Fruit fly (Drosophila melanogaster) whole organism, embryonic: ENCODE data around the gene CG16717.
A peak's percentile ranks its signal among the peaks of the same experiment; 100 is the strongest.

Experiments used
- Atf6 ChIP-seq: fragments of 200-800 bp; sonication (Bioruptor generic); IDR thresholded peaks from 2 replicates; pipeline ENCODE4 v1.3.6; 2022; ENCODE audit warnings: missing biosample characterization, missing genetic modification characterization
- CG1024 ChIP-seq: fragments of 200-800 bp; sonication (Bioruptor generic); IDR thresholded peaks from 2 replicates; pipeline ENCODE4 v1.3.6; 2022; ENCODE audit warnings: missing biosample characterization, missing genetic modification characterization
- CG10431 ChIP-seq: fragments of 200-800 bp; sonication (Bioruptor generic); optimal IDR thresholded peaks from 3 replicates; lab custom pipeline; 2018; ENCODE audit warnings: missing biosample characterization, mild to moderate bottlenecking, missing genetic modification characterization
- CG11723 ChIP-seq: fragments of 200-800 bp; sonication (Bioruptor generic); optimal IDR thresholded peaks from 2 replicates; lab custom pipeline; 2017; ENCODE audit warnings: missing biosample characterization, mild to moderate bottlenecking, missing genetic modification characterization
- CG12769 ChIP-seq: fragments of 200-800 bp; sonication (Bioruptor generic); optimal IDR thresholded peaks from 2 replicates; lab custom pipeline; 2019; ENCODE audit warnings: missing biosample characterization, mild to moderate bottlenecking, missing genetic modification characterization, moderate library complexity
- CG13287 ChIP-seq: fragments of 200-800 bp; sonication (Bioruptor generic); IDR thresholded peaks from 2 replicates; pipeline ENCODE4 v1.3.6; 2022; ENCODE audit warnings: missing biosample characterization, missing genetic modification characterization; ENCODE audit not compliant: partially characterized antibody
- CG15073 ChIP-seq: fragments of 200-800 bp; sonication (Bioruptor generic); optimal IDR thresholded peaks from 2 replicates; lab custom pipeline; 2016; ENCODE audit warnings: missing biosample characterization, missing genetic modification characterization
- CG17385 ChIP-seq: fragments of 200-800 bp; sonication (Bioruptor generic); optimal IDR thresholded peaks from 3 replicates; lab custom pipeline; 2018; ENCODE audit warnings: missing biosample characterization, mild to moderate bottlenecking, missing genetic modification characterization
- CG1792 ChIP-seq: fragments of 200-800 bp; sonication (Bioruptor generic); optimal IDR thresholded peaks from 2 replicates; lab custom pipeline; 2016; ENCODE audit warnings: missing biosample characterization, missing genetic modification characterization
- CG31441 ChIP-seq: fragments of 200-800 bp; sonication (Bioruptor generic); IDR thresholded peaks from 2 replicates; pipeline ENCODE4 v1.3.6; 2022; ENCODE audit warnings: missing biosample characterization, missing genetic modification characterization
- CG3281 ChIP-seq: fragments of 200-800 bp; sonication (Bioruptor generic); optimal IDR thresholded peaks from 3 replicates; lab custom pipeline; 2017; ENCODE audit warnings: missing biosample characterization, mild to moderate bottlenecking, missing genetic modification characterization
- CG33557 ChIP-seq: fragments of 200-800 bp; sonication (Bioruptor generic); optimal IDR thresholded peaks from 2 replicates; lab custom pipeline; 2019; ENCODE audit warnings: missing biosample characterization, mild to moderate bottlenecking, missing genetic modification characterization, moderate library complexity
- CG3407 ChIP-seq: fragments of 200-800 bp; sonication (Bioruptor generic); optimal IDR thresholded peaks from 2 replicates; lab custom pipeline; 2018; ENCODE audit warnings: missing biosample characterization, mild to moderate bottlenecking, missing genetic modification characterization
- CG5953 ChIP-seq: fragments of 200-800 bp; sonication (Bioruptor generic); IDR thresholded peaks from 2 replicates; pipeline ENCODE4 v1.3.6; 2022; ENCODE audit warnings: missing biosample characterization, missing genetic modification characterization
- CG6813 ChIP-seq: fragments of 200-800 bp; sonication (Bioruptor generic); optimal IDR thresholded peaks from 2 replicates; lab custom pipeline; 2017; ENCODE audit warnings: missing biosample characterization, missing genetic modification characterization, mild to moderate bottlenecking, moderate library complexity, missing genetic modification reagents
- CG7963 ChIP-seq: fragments of 200-800 bp; sonication (Bioruptor generic); IDR thresholded peaks from 3 replicates; pipeline ENCODE4 v1.3.6; 2022; ENCODE audit warnings: missing biosample characterization, missing genetic modification characterization; ENCODE audit not compliant: partially characterized antibody
- CG8388 ChIP-seq: fragments of 200-800 bp; sonication (Bioruptor generic); optimal IDR thresholded peaks from 2 replicates; lab custom pipeline; 2019; ENCODE audit warnings: missing biosample characterization, mild to moderate bottlenecking, missing genetic modification characterization, moderate library complexity
- Dad ChIP-seq: fragments of 200-800 bp; sonication (Bioruptor generic); optimal IDR thresholded peaks from 3 replicates; lab custom pipeline; 2016; ENCODE audit warnings: missing biosample characterization, missing genetic modification characterization
- Doc2 ChIP-seq: fragments of 200-800 bp; sonication (Bioruptor generic); IDR thresholded peaks from 2 replicates; pipeline ENCODE4 v1.3.6; 2022; ENCODE audit warnings: missing biosample characterization, missing genetic modification characterization
- Drgx ChIP-seq: fragments of 200-800 bp; sonication (Bioruptor generic); IDR thresholded peaks from 2 replicates; pipeline ENCODE4 v1.3.6; 2022; ENCODE audit warnings: missing biosample characterization, missing genetic modification characterization
- HLH3B ChIP-seq: fragments of 200-800 bp; sonication (Bioruptor generic); IDR thresholded peaks from 2 replicates; pipeline ENCODE4 v1.3.6; 2022; ENCODE audit warnings: missing biosample characterization, missing genetic modification characterization
- HLH54F ChIP-seq: fragments of 200-800 bp; sonication (Bioruptor generic); optimal IDR thresholded peaks from 3 replicates; lab custom pipeline; 2016; ENCODE audit warnings: missing biosample characterization, missing genetic modification characterization
- Hand ChIP-seq: fragments of 200-800 bp; sonication (Bioruptor generic); optimal IDR thresholded peaks from 2 replicates; lab custom pipeline; 2017; ENCODE audit warnings: mild to moderate bottlenecking, missing biosample characterization, missing genetic modification reagents, missing genetic modification characterization
- Hmr ChIP-seq: fragments of 200-800 bp; sonication (Bioruptor generic); optimal IDR thresholded peaks from 3 replicates; lab custom pipeline; 2017; ENCODE audit warnings: mild to moderate bottlenecking, missing biosample characterization, missing genetic modification reagents, missing genetic modification characterization
- Pdp1 ChIP-seq, 2 experiments: fragments of 200-800 bp; sonication (Bioruptor generic); optimal IDR thresholded peaks; 3 replicates each; lab custom pipeline; 2016; ENCODE audit warnings: missing biosample characterization in 2 of 2, missing genetic modification characterization in 2 of 2, mild to moderate bottlenecking in 1 of 2, moderate library complexity in 1 of 2
- Ptx1 ChIP-seq: fragments of 200-800 bp; sonication (Bioruptor generic); IDR thresholded peaks from 2 replicates; pipeline ENCODE4 v1.3.6; 2022; ENCODE audit warnings: missing biosample characterization, missing genetic modification characterization
- Rx ChIP-seq: fragments of 200-800 bp; sonication (Bioruptor generic); IDR thresholded peaks from 2 replicates; pipeline ENCODE4 v1.3.6; 2022; ENCODE audit warnings: missing biosample characterization, missing genetic modification characterization
- Scr ChIP-seq: fragments of 200-800 bp; sonication (Bioruptor generic); IDR thresholded peaks from 2 replicates; pipeline ENCODE4 v1.3.6; 2022; ENCODE audit warnings: missing biosample characterization, missing genetic modification characterization; ENCODE audit not compliant: partially characterized antibody
- ac ChIP-seq: fragments of 200-800 bp; sonication (Bioruptor generic); optimal IDR thresholded peaks from 3 replicates; lab custom pipeline; 2017; ENCODE audit warnings: missing biosample characterization, mild to moderate bottlenecking, missing genetic modification characterization
- ato ChIP-seq: fragments of 200-800 bp; sonication (Bioruptor generic); IDR thresholded peaks from 2 replicates; pipeline ENCODE4 v1.3.6; 2022; ENCODE audit warnings: missing biosample characterization, missing genetic modification characterization; ENCODE audit not compliant: partially characterized antibody
- chif ChIP-seq, 2 experiments: fragments of 200-800 bp; sonication (Bioruptor generic); optimal IDR thresholded peaks; 3 replicates each; lab custom pipeline; 2016; ENCODE audit warnings: missing biosample characterization in 2 of 2, missing genetic modification characterization in 2 of 2
- en ChIP-seq: fragments of 200-800 bp; sonication (Bioruptor generic); optimal IDR thresholded peaks from 2 replicates; lab custom pipeline; 2016; ENCODE audit warnings: missing biosample characterization, missing genetic modification characterization
- esg ChIP-seq: fragments of 200-800 bp; sonication (Bioruptor generic); conservative IDR thresholded peaks from 2 replicates; pipeline ENCODE4 v1.3.6; 2022; ENCODE audit warnings: missing biosample characterization, missing genetic modification characterization
- fd96Cb ChIP-seq: fragments of 200-800 bp; sonication (Bioruptor generic); optimal IDR thresholded peaks from 2 replicates; lab custom pipeline; 2018; ENCODE audit warnings: missing biosample characterization, mild to moderate bottlenecking, missing genetic modification characterization, moderate library complexity
- gcm ChIP-seq: fragments of 200-800 bp; sonication (Bioruptor generic); optimal IDR thresholded peaks from 2 replicates; lab custom pipeline; 2019; ENCODE audit warnings: missing biosample characterization, mild to moderate bottlenecking, missing genetic modification characterization, moderate library complexity
- hkb ChIP-seq, 2 experiments: fragments of 200-800 bp in 1 of 2; fragments of >200 bp in 1 of 2; sonication (Bioruptor generic) in 1 of 2; IDR thresholded peaks in 1 of 2; optimal IDR thresholded peaks in 1 of 2; 2 replicates each; pipeline versions ENCODE4 v1.3.6 to Lab custom; 2017 to 2022; ENCODE audit warnings: missing biosample characterization in 1 of 2, missing genetic modification characterization in 1 of 2
- insv ChIP-seq, 2 experiments: fragments of 200-800 bp; sonication (Bioruptor generic); optimal IDR thresholded peaks; 3 replicates each; lab custom pipeline; 2016 to 2018; ENCODE audit warnings: missing biosample characterization in 2 of 2, missing genetic modification characterization in 2 of 2
- maf-S ChIP-seq: fragments of 200-800 bp; sonication (Bioruptor generic); optimal IDR thresholded peaks from 2 replicates; lab custom pipeline; 2016; ENCODE audit warnings: missing biosample characterization, missing genetic modification characterization
- nerfin-2 ChIP-seq: fragments of 200-800 bp; sonication (Bioruptor generic); IDR thresholded peaks from 2 replicates; pipeline ENCODE4 v1.3.6; 2022; ENCODE audit warnings: missing biosample characterization, missing genetic modification characterization; ENCODE audit not compliant: partially characterized antibody
- oc ChIP-seq: fragments of 200-800 bp; sonication (Bioruptor generic); optimal IDR thresholded peaks from 2 replicates; lab custom pipeline; 2018; ENCODE audit warnings: missing biosample characterization, mild to moderate bottlenecking, missing genetic modification characterization, moderate library complexity
- onecut ChIP-seq: fragments of 200-800 bp; sonication (Bioruptor generic); IDR thresholded peaks from 2 replicates; pipeline ENCODE4 v1.3.6; 2022; ENCODE audit warnings: missing biosample characterization, missing genetic modification characterization
- pan ChIP-seq, 4 experiments: fragments of >200 bp in 3 of 4; fragments of 200-800 bp in 1 of 4; sonication (Bioruptor generic) in 1 of 4; optimal IDR thresholded peaks in 3 of 4; IDR thresholded peaks in 1 of 4; 2 replicates each; pipeline versions ENCODE4 v1.3.6 to Lab custom; 2017 to 2022; ENCODE audit warnings: missing biosample characterization in 2 of 4, missing genetic modification characterization in 2 of 4, mixed read lengths in 1 of 4
- pfk ChIP-seq: fragments of 200-800 bp; sonication (Bioruptor generic); optimal IDR thresholded peaks from 2 replicates; lab custom pipeline; 2018; ENCODE audit warnings: missing biosample characterization, mild to moderate bottlenecking, missing genetic modification characterization, moderate library complexity
- sr ChIP-seq: fragments of 200-800 bp; sonication (Bioruptor generic); IDR thresholded peaks from 3 replicates; pipeline ENCODE4 v1.3.6; 2022; ENCODE audit warnings: missing biosample characterization, missing genetic modification characterization
- tap ChIP-seq: fragments of 200-800 bp; optimal IDR thresholded peaks from 3 replicates; lab custom pipeline; 2019; ENCODE audit warnings: missing biosample characterization, mild to moderate bottlenecking, missing genetic modification characterization, moderate library complexity
- zfh2 ChIP-seq: fragments of 200-800 bp; sonication (Bioruptor generic); optimal IDR thresholded peaks from 2 replicates; lab custom pipeline; 2016; ENCODE audit warnings: missing biosample characterization, missing genetic modification characterization

CG16717 gene

dm6 chr3L:9696650-9697526 lies 17.9 kb downstream of the CG16717 start, which contains the start of gene Prps (continued):
- TF ChIP-seq CG31441 (GFP tag; lab: Robert Waterston, UW) (peak; percentile 67), pfk (no peak), CG1024 (GFP tag; lab: Robert Waterston, UW) (peak; percentile 74; the same call in 1 of the 2 replicates), CG10431 (GFP tag; lab: Kevin White, UChicago) (no peak), CG33557 (GFP tag; lab: Kevin White, UChicago) (peak; percentile 16), CG3407 (GFP tag; lab: Kevin White, UChicago) (no peak), CG17385 (GFP tag; lab: Kevin White, UChicago) (peak; percentile 75), CG15073 (no peak), HLH3B (peak; percentile 87), onecut (GFP tag; lab: Robert Waterston, UW) (peak; percentile 79), CG12769 (tag; lab: Kevin White, UChicago) (peak; percentile 87), sr (GFP tag; lab: Robert Waterston, UW) (peak; percentile 69; the same call in 2 of the 3 replicates), fd96Cb (tag; lab: Kevin White, UChicago) (peak; percentile 60), CG6813 (GFP tag; lab: Kevin White, UChicago) (peak; percentile 69), CG11723 (peak; percentile 42), Rx (GFP tag; lab: Robert Waterston, UW) (peak; percentile 66), CG8388 (GFP tag; lab: Kevin White, UChicago) (peak; percentile 73), CG1792 (GFP tag; lab: Kevin White, UChicago) (peak; percentile 52), Ptx1 (GFP tag; lab: Robert Waterston, UW) (peak; percentile 76), zfh2 (GFP tag; lab: Kevin White, UChicago) (peak; percentile 51), insv (GFP tag; optimal IDR thresholded peaks at IDR 0.05; lab: Kevin White, UChicago) (no peak), CG3281 (peak; percentile 77), gcm (peak; percentile 82), hkb (optimal IDR thresholded peaks at IDR 0.05; lab: Kevin White, UChicago) (no peak), hkb (GFP tag; IDR thresholded peaks at IDR 0.05; lab: Robert Waterston, UW) (peak; percentile 85), nerfin-2 (no peak), CG13287 (GFP tag; lab: Robert Waterston, UW) (peak; percentile 30; the same call in 1 of the 2 replicates), en (peak; percentile 77), ato (GFP tag; lab: Robert Waterston, UW) (no peak), ac (GFP tag; lab: Kevin White, UChicago) (no peak), Hand (GFP tag; lab: Kevin White, UChicago) (peak; percentile 82), Doc2 (no peak), CG5953 (peak; percentile 61), Pdp1 (GFP tag; optimal IDR thresholded peaks at IDR 0.05; lab: Kevin White, UChicago) (peak; percentile 75 to 87), HLH54F (GFP tag; lab: Kevin White, UChicago) (peak; percentile 49), Atf6 (GFP tag; lab: Robert Waterston, UW) (peak; percentile 73), esg (GFP tag; lab: Robert Waterston, UW) (no peak), maf-S (GFP tag; lab: Kevin White, UChicago) (peak; percentile 63), tap (tag; lab: Kevin White, UChicago) (peak; percentile 76), oc (tag; lab: Kevin White, UChicago) (no peak), pan (optimal IDR thresholded peaks at IDR 0.05; lab: Kevin White, UChicago) (no peak), pan (GFP tag; optimal IDR thresholded peaks at IDR 0.05 in 1 of 2, IDR thresholded peaks at IDR 0.05 in 1 of 2) (peak in 1 of 2 experiments; percentile 89), Hmr (peak; percentile 76), Scr (GFP tag; lab: Robert Waterston, UW) (no peak), CG7963 (GFP tag; lab: Robert Waterston, UW) (no peak), Drgx (GFP tag; lab: Robert Waterston, UW) (peak; percentile 78), Dad (GFP tag; lab: Kevin White, UChicago) (peak; percentile 46), chif (GFP tag; optimal IDR thresholded peaks at IDR 0.05; lab: Kevin White, UChicago) (peak; percentile 25 to 65)
